Worm (Caenorhabditis elegans) whole organism, mixed stage, embryonic: ENCODE measurements around the gene K10C2.12.
A peak's percentile ranks its signal among the peaks of the same experiment; 100 is the strongest.

Experiments
- M03D4.4 ChIP-seq: sonication (generic microtip); optimal IDR thresholded peaks from 2 replicates; lab custom pipeline; 2017; ENCODE audit warnings: mild to moderate bottlenecking, missing genetic modification characterization, missing compliant biosample characterization
- bed-3 ChIP-seq: fragments of 200-800 bp; sonication (Bioruptor generic); optimal IDR thresholded peaks from 3 replicates; lab custom pipeline; 2018; ENCODE audit warnings: mild to moderate bottlenecking, missing genetic modification characterization, moderate library complexity, missing compliant biosample characterization
- blmp-1 ChIP-seq: fragments of 150-350 bp; optimal IDR thresholded peaks from 2 replicates; lab custom pipeline; 2014; ENCODE audit warnings: missing biosample characterization, missing genetic modification characterization
- ceh-39 ChIP-seq: fragments of 150-350 bp; optimal IDR thresholded peaks from 2 replicates; lab custom pipeline; 2014; ENCODE audit warnings: missing biosample characterization, missing genetic modification characterization
- ceh-43 ChIP-seq: fragments of 200-800 bp; sonication (Bioruptor generic); optimal IDR thresholded peaks from 2 replicates; lab custom pipeline; 2018; ENCODE audit warnings: mild to moderate bottlenecking, missing genetic modification characterization, moderate library complexity, missing compliant biosample characterization
- ces-1 ChIP-seq: fragments of 150-350 bp; optimal IDR thresholded peaks from 2 replicates; lab custom pipeline; 2014; ENCODE audit warnings: missing biosample characterization, missing genetic modification reagents, missing genetic modification characterization
- cnd-1 ChIP-seq: fragments of 200-800 bp; sonication (Bioruptor generic); optimal IDR thresholded peaks from 2 replicates; lab custom pipeline; 2018; ENCODE audit warnings: mild to moderate bottlenecking, missing genetic modification characterization, missing compliant biosample characterization
- drap-1 ChIP-seq: fragments of 200-800 bp; sonication (Bioruptor generic); optimal IDR thresholded peaks from 3 replicates; lab custom pipeline; 2018; ENCODE audit warnings: mild to moderate bottlenecking, missing genetic modification characterization, missing compliant biosample characterization
- elt-1 ChIP-seq: sonication (generic microtip); optimal IDR thresholded peaks from 2 replicates; lab custom pipeline; 2017; ENCODE audit warnings: missing genetic modification characterization, mild to moderate bottlenecking, missing compliant biosample characterization, antibody characterized with exemption, moderate library complexity, borderline replicate concordance; ENCODE audit not compliant: insufficient read depth
- elt-3 ChIP-seq: fragments of 150-350 bp; optimal IDR thresholded peaks from 2 replicates; lab custom pipeline; 2014; ENCODE audit warnings: missing biosample characterization, missing genetic modification characterization
- flh-1 ChIP-seq: fragments of 200-800 bp; sonication (Bioruptor generic); optimal IDR thresholded peaks from 2 replicates; lab custom pipeline; 2018; ENCODE audit warnings: mild to moderate bottlenecking, missing genetic modification characterization, moderate library complexity, missing compliant biosample characterization
- ham-2 ChIP-seq: fragments of 200-800 bp; sonication (Bioruptor generic); optimal IDR thresholded peaks from 2 replicates; lab custom pipeline; 2018; ENCODE audit warnings: mild to moderate bottlenecking, missing genetic modification characterization, missing compliant biosample characterization
- hlh-1 ChIP-seq: fragments of 150-350 bp; optimal IDR thresholded peaks from 2 replicates; lab custom pipeline; 2014; ENCODE audit warnings: missing biosample characterization, missing genetic modification reagents, missing genetic modification characterization
- lin-13 ChIP-seq: fragments of 150-350 bp; optimal IDR thresholded peaks from 2 replicates; lab custom pipeline; 2014; ENCODE audit warnings: missing biosample characterization, missing genetic modification characterization
- lsy-2 ChIP-seq: fragments of 150-350 bp; optimal IDR thresholded peaks from 2 replicates; lab custom pipeline; 2014; ENCODE audit warnings: missing biosample characterization, missing genetic modification characterization
- mab-5 ChIP-seq: fragments of 150-350 bp; optimal IDR thresholded peaks from 2 replicates; lab custom pipeline; 2014; ENCODE audit warnings: missing biosample characterization, missing genetic modification characterization
- mep-1 ChIP-seq: fragments of 150-350 bp; optimal IDR thresholded peaks from 2 replicates; lab custom pipeline; 2017; ENCODE audit warnings: missing biosample characterization, missing genetic modification reagents, missing genetic modification characterization, inconsistent platforms
- mls-2 ChIP-seq: sonication (generic microtip); optimal IDR thresholded peaks from 2 replicates; lab custom pipeline; 2016; ENCODE audit warnings: mild to moderate bottlenecking, missing genetic modification characterization, moderate library complexity, missing compliant biosample characterization
- nhr-12 ChIP-seq: fragments of 150-350 bp; optimal IDR thresholded peaks from 2 replicates; lab custom pipeline; 2014; ENCODE audit warnings: missing biosample characterization, missing genetic modification characterization
- nhr-2 ChIP-seq: fragments of 150-350 bp; optimal IDR thresholded peaks from 2 replicates; lab custom pipeline; 2014; ENCODE audit warnings: missing biosample characterization, missing genetic modification characterization
- nhr-237 ChIP-seq: fragments of 150-350 bp; optimal IDR thresholded peaks from 2 replicates; lab custom pipeline; 2014; ENCODE audit warnings: missing biosample characterization, missing genetic modification characterization
- nhr-28 ChIP-seq: fragments of 150-350 bp; optimal IDR thresholded peaks from 2 replicates; lab custom pipeline; 2014; ENCODE audit warnings: missing biosample characterization, missing genetic modification characterization
- nhr-76 ChIP-seq: sonication (generic microtip); optimal IDR thresholded peaks from 2 replicates; lab custom pipeline; 2017; ENCODE audit warnings: missing biosample characterization, missing genetic modification characterization
- pha-4 ChIP-seq: fragments of 150-350 bp; optimal IDR thresholded peaks from 2 replicates; lab custom pipeline; 2018; ENCODE audit warnings: missing biosample characterization, missing genetic modification reagents, missing genetic modification characterization
- sem-2 ChIP-seq: fragments of 200-800 bp; sonication (Bioruptor generic); optimal IDR thresholded peaks from 2 replicates; lab custom pipeline; 2018; ENCODE audit warnings: mild to moderate bottlenecking, missing genetic modification characterization, missing compliant biosample characterization
- tbx-8 ChIP-seq: fragments of 200-800 bp; sonication (Bioruptor generic); optimal IDR thresholded peaks from 2 replicates; lab custom pipeline; 2018; ENCODE audit warnings: mild to moderate bottlenecking, missing genetic modification characterization, moderate library complexity, missing compliant biosample characterization
- unc-120 ChIP-seq: sonication (generic microtip); optimal IDR thresholded peaks from 2 replicates; lab custom pipeline; 2017; ENCODE audit warnings: missing genetic modification characterization, missing compliant biosample characterization; ENCODE audit not compliant: poor library complexity, severe bottlenecking
- unc-39 ChIP-seq: fragments of 150-350 bp; optimal IDR thresholded peaks from 2 replicates; lab custom pipeline; 2014; ENCODE audit warnings: missing biosample characterization, missing genetic modification characterization
- unc-62 ChIP-seq: fragments of 150-350 bp; optimal IDR thresholded peaks from 2 replicates; lab custom pipeline; 2014; ENCODE audit warnings: missing biosample characterization, missing genetic modification reagents, missing genetic modification characterization
- zip-8 ChIP-seq: fragments of 150-350 bp; optimal IDR thresholded peaks from 2 replicates; lab custom pipeline; 2014; ENCODE audit warnings: missing biosample characterization, missing genetic modification characterization
- ztf-11 ChIP-seq: fragments of 150-350 bp; optimal IDR thresholded peaks from 2 replicates; lab custom pipeline; 2014; ENCODE audit warnings: missing biosample characterization, missing genetic modification characterization

Gene K10C2.12

ce11 chrX:6450839-6451491, 30.4 kb upstream of the K10C2.12 start, which contains the start of the genes grl-6 and K10C2.6:
Gene grl-6 (minus strand): TSS chrX:6450939.
Gene K10C2.6 (plus strand): TSS chrX:6451441.
- TF ChIP-seq mep-1 (tag; lab: Kevin White, UChicago) = no peak
- TF ChIP-seq ceh-39 = no peak
- TF ChIP-seq M03D4.4 = no peak
- no peak for TF ChIP-seq mls-2 (tag; lab: Kevin White, UChicago)
- no peak for TF ChIP-seq unc-39 (tag; lab: Kevin White, UChicago)
- TF ChIP-seq sem-2 (GFP tag; lab: Kevin White, UChicago) = no peak
- TF ChIP-seq tbx-8 (GFP tag; lab: Kevin White, UChicago) = no peak
- TF ChIP-seq cnd-1 = no peak
- no peak for TF ChIP-seq blmp-1 (tag; lab: Kevin White, UChicago)
- no peak for TF ChIP-seq nhr-237 (tag; lab: Kevin White, UChicago)
- no peak for TF ChIP-seq ztf-11
- no peak for TF ChIP-seq drap-1 (GFP tag; lab: Kevin White, UChicago)
- no peak for TF ChIP-seq bed-3
- TF ChIP-seq unc-120 = no peak
- no peak for TF ChIP-seq pha-4 (tag; lab: Kevin White, UChicago)
- TF ChIP-seq, all 35 proteins: peak for 0

ce11 chrX:6448866-6449400, 28.4 kb upstream of the K10C2.12 start, which contains the start of gene fah-1:
Gene fah-1 (minus strand): TSS chrX:6448916.
- TF ChIP-seq drap-1 (GFP tag; lab: Kevin White, UChicago) (no peak), elt-3 (tag; lab: Kevin White, UChicago) (peak; percentile 69), tbx-8 (GFP tag; lab: Kevin White, UChicago) (no peak), unc-62 (peak; percentile 30), ceh-43 (GFP tag; lab: Kevin White, UChicago) (no peak), elt-1 (tag; lab: Kevin White, UChicago) (no peak), flh-1 (GFP tag; lab: Kevin White, UChicago) (no peak), unc-39 (tag; lab: Kevin White, UChicago) (no peak), sem-2 (GFP tag; lab: Kevin White, UChicago) (no peak), zip-8 (no peak), nhr-28 (tag; lab: Kevin White, UChicago) (no peak), nhr-2 (tag; lab: Kevin White, UChicago) (peak; percentile 56)

ce11 chrX:6446564-6446963, 26.0 kb upstream of the K10C2.12 start, which contains the start of gene asp-14:
Gene asp-14 (minus strand): TSS chrX:6446664.
- TF ChIP-seq ceh-39 (no peak), nhr-76 (tag; lab: Kevin White, UChicago) (no peak), ces-1 (no peak), cnd-1 (no peak)

ce11 chrX:6445239-6445638, 24.7 kb upstream of the K10C2.12 start:
- no peak for TF ChIP-seq nhr-2 (tag; lab: Kevin White, UChicago)
- TF ChIP-seq bed-3 = no peak
- TF ChIP-seq mab-5 (tag; lab: Kevin White, UChicago) = no peak
- TF ChIP-seq lsy-2 (tag; lab: Kevin White, UChicago) = no peak
- TF ChIP-seq unc-39 (tag; lab: Kevin White, UChicago) = no peak
- no peak for TF ChIP-seq elt-3 (tag; lab: Kevin White, UChicago)
- TF ChIP-seq M03D4.4 = no peak
- no peak for TF ChIP-seq drap-1 (GFP tag; lab: Kevin White, UChicago)
- TF ChIP-seq nhr-12 (tag; lab: Kevin White, UChicago) = no peak
- TF ChIP-seq unc-120 = no peak
- no peak for TF ChIP-seq hlh-1 (tag; lab: Kevin White, UChicago)
- no peak for TF ChIP-seq blmp-1 (tag; lab: Kevin White, UChicago)
- TF ChIP-seq nhr-28 (tag; lab: Kevin White, UChicago) = no peak
- no peak for TF ChIP-seq cnd-1
- no peak for TF ChIP-seq ces-1
- TF ChIP-seq mep-1 (tag; lab: Kevin White, UChicago) = no peak
- no peak for TF ChIP-seq flh-1 (GFP tag; lab: Kevin White, UChicago)
- TF ChIP-seq ceh-43 (GFP tag; lab: Kevin White, UChicago) = no peak
- TF ChIP-seq lin-13 = no peak
- no peak for TF ChIP-seq zip-8

- TF ChIP-seq lin-13 = no peak
- TF ChIP-seq unc-120 = no peak
- TF ChIP-seq M03D4.4 = no peak
- TF ChIP-seq ceh-39 = no peak
- TF ChIP-seq bed-3 = no peak
- no peak for TF ChIP-seq lsy-2 (tag; lab: Kevin White, UChicago)
- TF ChIP-seq ham-2 (GFP tag; lab: Kevin White, UChicago) = no peak
- no peak for TF ChIP-seq tbx-8 (GFP tag; lab: Kevin White, UChicago)
These were observed 22.8 kb upstream of the K10C2.12 start, which contains the start of gene K10C2.7 for ce11 chrX:6443373-6443772. Gene K10C2.7 (minus strand): TSS chrX:6443473.
